Worm (Caenorhabditis elegans): Measurements from ENCODE around the gene nhr-269.

ce11 chrV:15367770-15368169, 1.8 kb downstream of the nhr-269 start:
- TF ChIP-seq snpc-4 (tag; optimal IDR thresholded peaks at IDR 0.05) (no peak), unc-62 (GFP tag; optimal IDR thresholded peaks at IDR 0.05) (no peak), M03D4.4 (tag; optimal IDR thresholded peaks at IDR 0.05) (no peak), ham-2 (GFP tag; optimal IDR thresholded peaks at IDR 0.05) (no peak), lsy-2 (tag; optimal IDR thresholded peaks at IDR 0.05) (no peak), hlh-1 (tag; optimal IDR thresholded peaks at IDR 0.05) (no peak), unc-39 (tag; optimal IDR thresholded peaks at IDR 0.05) (no peak), tbx-8 (GFP tag; optimal IDR thresholded peaks at IDR 0.05) (no peak), cnd-1 (tag; optimal IDR thresholded peaks at IDR 0.05) (no peak), nhr-28 (tag; optimal IDR thresholded peaks at IDR 0.05) (no peak), nhr-237 (tag; optimal IDR thresholded peaks at IDR 0.05) (no peak)

Data from whole organism, mixed stage, embryonic.